Worm (Caenorhabditis elegans): ENCODE measurements around the gene nhr-102.

- TF ChIP-seq nhr-28 (tag; optimal IDR thresholded peaks at IDR 0.05) (no peak), nhr-237 (tag; optimal IDR thresholded peaks at IDR 0.05) (no peak), zip-8 (tag; optimal IDR thresholded peaks at IDR 0.05) (no peak), ztf-11 (tag; optimal IDR thresholded peaks at IDR 0.05) (no peak), mep-1 (tag; optimal IDR thresholded peaks at IDR 0.05) (no peak), elt-3 (tag; optimal IDR thresholded peaks at IDR 0.05) (no peak), pha-4 (tag; optimal IDR thresholded peaks at IDR 0.05) (no peak), nhr-12 (tag; optimal IDR thresholded peaks at IDR 0.05) (no peak), unc-62 (GFP tag; optimal IDR thresholded peaks at IDR 0.05) (no peak), snpc-4 (tag; optimal IDR thresholded peaks at IDR 0.05) (no peak), mab-5 (tag; optimal IDR thresholded peaks at IDR 0.05) (no peak)
Observed at ce11 chrV:15915919-15916318, 39.7 kb upstream of the nhr-102 start, which contains the start of gene gst-38.
